Worm (Caenorhabditis elegans) whole organism, young adult: ENCODE data around the gene kcc-2.
A peak's percentile ranks its signal among the peaks of the same experiment; 100 is the strongest.

Experiments
- B0019.2 ChIP-seq: fragments of 200-800 bp; sonication (Bioruptor generic); conservative IDR thresholded peaks from 2 replicates; pipeline ENCODE4 v1.3.6; 2022; ENCODE audit warnings: missing genetic modification reagents, missing genetic modification characterization, missing compliant biosample characterization
- D2030.7 ChIP-seq: fragments of 200-800 bp; sonication (Bioruptor generic); IDR thresholded peaks from 2 replicates; pipeline ENCODE4 v1.3.6; 2022; ENCODE audit warnings: missing genetic modification reagents, missing genetic modification characterization, missing compliant biosample characterization
- F33H1.4 ChIP-seq: fragments of 200-800 bp; sonication (Bioruptor generic); IDR thresholded peaks from 2 replicates; pipeline ENCODE4 v1.3.6; 2022; ENCODE audit warnings: missing genetic modification reagents, missing genetic modification characterization, missing compliant biosample characterization
- F39B2.1 ChIP-seq: fragments of 200-800 bp; sonication (Bioruptor generic); IDR thresholded peaks from 2 replicates; pipeline ENCODE4 v1.3.6; 2022; ENCODE audit warnings: missing genetic modification reagents, missing genetic modification characterization, missing compliant biosample characterization
- F52B5.7 ChIP-seq: sonication (generic microtip); optimal IDR thresholded peaks from 2 replicates; lab custom pipeline; 2016; ENCODE audit warnings: mild to moderate bottlenecking, missing genetic modification characterization, missing compliant biosample characterization
- K11D2.4 ChIP-seq: fragments of 200-800 bp; sonication (Bioruptor generic); IDR thresholded peaks from 2 replicates; pipeline ENCODE4 v1.3.6; 2022; ENCODE audit warnings: missing genetic modification reagents, missing genetic modification characterization, missing compliant biosample characterization
- K12H6.12 ChIP-seq: fragments of 200-800 bp; sonication (Bioruptor generic); optimal IDR thresholded peaks from 2 replicates; lab custom pipeline; 2018; ENCODE audit warnings: mild to moderate bottlenecking, missing genetic modification characterization, missing compliant biosample characterization
- Y53F4B.3 ChIP-seq: fragments of 200-800 bp; sonication (Bioruptor generic); IDR thresholded peaks from 2 replicates; pipeline ENCODE4 v1.3.6; 2022; ENCODE audit warnings: missing genetic modification reagents, missing genetic modification characterization, missing compliant biosample characterization
- Y56A3A.18 ChIP-seq: fragments of 200-800 bp; sonication (Bioruptor generic); IDR thresholded peaks from 2 replicates; pipeline ENCODE4 v1.3.6; 2022; ENCODE audit warnings: missing genetic modification reagents, missing genetic modification characterization, missing compliant biosample characterization
- Y79H2A.3 ChIP-seq: fragments of 200-800 bp; sonication (Bioruptor generic); conservative IDR thresholded peaks from 2 replicates; pipeline ENCODE4 v1.3.6; 2022; ENCODE audit warnings: missing genetic modification reagents, missing genetic modification characterization, missing compliant biosample characterization
- Y95B8A.8 ChIP-seq: fragments of 200-800 bp; sonication (Bioruptor generic); IDR thresholded peaks from 2 replicates; pipeline ENCODE4 v1.3.6; 2022; ENCODE audit warnings: missing genetic modification reagents, missing genetic modification characterization, missing compliant biosample characterization
- aptf-2 ChIP-seq: fragments of 200-800 bp; sonication (Bioruptor generic); conservative IDR thresholded peaks from 2 replicates; pipeline ENCODE4 v1.3.6; 2022; ENCODE audit warnings: missing genetic modification reagents, missing genetic modification characterization, missing compliant biosample characterization
- atf-7 ChIP-seq: sonication (generic microtip); optimal IDR thresholded peaks from 2 replicates; lab custom pipeline; 2017; ENCODE audit warnings: mild to moderate bottlenecking, missing genetic modification characterization, missing compliant biosample characterization
- attf-3 ChIP-seq: fragments of 200-800 bp; sonication (Bioruptor generic); conservative IDR thresholded peaks from 2 replicates; pipeline ENCODE4 v1.3.6; 2022; ENCODE audit warnings: missing genetic modification reagents, missing genetic modification characterization, missing compliant biosample characterization
- attf-6 ChIP-seq: fragments of 200-800 bp; sonication (Bioruptor generic); IDR thresholded peaks from 2 replicates; pipeline ENCODE4 v1.3.6; 2022; ENCODE audit warnings: missing genetic modification reagents, missing genetic modification characterization, missing compliant biosample characterization
- bed-2 ChIP-seq: fragments of 200-800 bp; sonication (Bioruptor generic); IDR thresholded peaks from 2 replicates; pipeline ENCODE4 v1.3.6; 2022; ENCODE audit warnings: missing genetic modification reagents, missing genetic modification characterization, missing compliant biosample characterization
- ccch-3 ChIP-seq: fragments of 200-800 bp; sonication (Bioruptor generic); optimal IDR thresholded peaks from 2 replicates; lab custom pipeline; 2018; ENCODE audit warnings: mild to moderate bottlenecking, missing genetic modification characterization, missing compliant biosample characterization
- cebp-2 ChIP-seq: fragments of 200-800 bp; sonication (Bioruptor generic); IDR thresholded peaks from 2 replicates; pipeline ENCODE4 v1.3.6; 2022; ENCODE audit warnings: missing genetic modification characterization, missing compliant biosample characterization
- ceh-27 ChIP-seq: fragments of 200-800 bp; sonication (Bioruptor generic); optimal IDR thresholded peaks from 2 replicates; lab custom pipeline; 2018; ENCODE audit warnings: mild to moderate bottlenecking, missing genetic modification characterization, moderate library complexity, missing compliant biosample characterization
- ceh-40 ChIP-seq: fragments of 200-800 bp; sonication (Bioruptor generic); IDR thresholded peaks from 2 replicates; pipeline ENCODE4 v1.3.6; 2022; ENCODE audit warnings: missing genetic modification characterization, missing compliant biosample characterization
- ceh-91 ChIP-seq: fragments of 200-800 bp; sonication (Bioruptor generic); IDR thresholded peaks from 2 replicates; pipeline ENCODE4 v1.3.6; 2022; ENCODE audit warnings: missing genetic modification reagents, missing genetic modification characterization, missing compliant biosample characterization
- chd-7 ChIP-seq: sonication (generic microtip); optimal IDR thresholded peaks from 2 replicates; lab custom pipeline; 2016; ENCODE audit warnings: mild to moderate bottlenecking, missing genetic modification characterization, moderate library complexity, missing compliant biosample characterization
- dox-1 ChIP-seq: fragments of 200-800 bp; sonication (Bioruptor generic); IDR thresholded peaks from 2 replicates; pipeline ENCODE4 v1.3.6; 2022; ENCODE audit warnings: missing genetic modification reagents, missing genetic modification characterization, missing compliant biosample characterization
- fkh-3 ChIP-seq: sonication (generic microtip); optimal IDR thresholded peaks from 2 replicates; lab custom pipeline; 2016; ENCODE audit warnings: mild to moderate bottlenecking, missing genetic modification characterization, missing compliant biosample characterization
- gei-17 ChIP-seq: fragments of 200-800 bp; sonication (Bioruptor generic); optimal IDR thresholded peaks from 2 replicates; lab custom pipeline; 2018; ENCODE audit warnings: mild to moderate bottlenecking, missing genetic modification characterization, missing compliant biosample characterization
- hlh-26 ChIP-seq: fragments of 200-800 bp; sonication (Bioruptor generic); conservative IDR thresholded peaks from 2 replicates; pipeline ENCODE4 v1.3.6; 2022; ENCODE audit warnings: missing genetic modification reagents, missing genetic modification characterization, missing compliant biosample characterization
- hmg-1.2 ChIP-seq: fragments of 200-800 bp; sonication (Bioruptor generic); IDR thresholded peaks from 2 replicates; pipeline ENCODE4 v1.3.6; 2022; ENCODE audit warnings: missing genetic modification reagents, missing genetic modification characterization, missing compliant biosample characterization
- hrde-1 ChIP-seq: sonication (generic microtip); optimal IDR thresholded peaks from 2 replicates; lab custom pipeline; 2016; ENCODE audit warnings: missing genetic modification characterization, mild to moderate bottlenecking, missing compliant biosample characterization, moderate library complexity, missing genotype, missing genetic modification reagents, borderline replicate concordance
- lag-1 ChIP-seq: fragments of 200-800 bp; sonication (Bioruptor generic); IDR thresholded peaks from 2 replicates; pipeline ENCODE4 v1.3.6; 2022; ENCODE audit warnings: missing genetic modification reagents, missing genetic modification characterization, missing compliant biosample characterization
- let-526 ChIP-seq: fragments of 200-800 bp; sonication (Bioruptor generic); IDR thresholded peaks from 2 replicates; pipeline ENCODE4 v1.3.6; 2022; ENCODE audit warnings: missing genetic modification reagents, missing genetic modification characterization, missing compliant biosample characterization
- let-607 ChIP-seq, 2 experiments: fragments of 200-800 bp in 1 of 2; sonication (Bioruptor generic) in 1 of 2; sonication (generic microtip) in 1 of 2; optimal IDR thresholded peaks; 2 replicates each; lab custom pipeline; 2016 to 2018; ENCODE audit warnings: mild to moderate bottlenecking in 2 of 2, missing compliant biosample characterization in 2 of 2, missing genetic modification characterization in 2 of 2, moderate library complexity in 2 of 2, missing genotype in 1 of 2
- lin-40 ChIP-seq: sonication (generic microtip); optimal IDR thresholded peaks from 2 replicates; lab custom pipeline; 2016; ENCODE audit warnings: missing genetic modification characterization, mild to moderate bottlenecking, missing compliant biosample characterization, missing genotype, missing genetic modification reagents
- madf-3 ChIP-seq: fragments of 200-800 bp; sonication (Bioruptor generic); IDR thresholded peaks from 2 replicates; pipeline ENCODE4 v1.3.6; 2022; ENCODE audit warnings: missing genetic modification reagents, missing genetic modification characterization, missing compliant biosample characterization
- madf-6 ChIP-seq: fragments of 200-800 bp; sonication (Bioruptor generic); IDR thresholded peaks from 2 replicates; pipeline ENCODE4 v1.3.6; 2022; ENCODE audit warnings: missing genetic modification reagents, missing genetic modification characterization, missing compliant biosample characterization
- mcd-1 ChIP-seq: fragments of 200-800 bp; sonication (Bioruptor generic); IDR thresholded peaks from 2 replicates; pipeline ENCODE4 v1.3.6; 2022; ENCODE audit warnings: missing genetic modification reagents, missing genetic modification characterization, missing compliant biosample characterization
- nfya-1 ChIP-seq: sonication (generic microtip); optimal IDR thresholded peaks from 2 replicates; lab custom pipeline; 2017; ENCODE audit warnings: antibody characterized with exemption, missing compliant biosample characterization, missing genetic modification characterization, borderline replicate concordance; ENCODE audit not compliant: insufficient read depth
- nhr-179 ChIP-seq: sonication (generic microtip); optimal IDR thresholded peaks from 2 replicates; lab custom pipeline; 2016; ENCODE audit warnings: mild to moderate bottlenecking, missing genetic modification characterization, missing compliant biosample characterization
- pbrm-1 ChIP-seq: fragments of 200-800 bp; sonication (Bioruptor generic); IDR thresholded peaks from 2 replicates; pipeline ENCODE4 v1.3.6; 2022; ENCODE audit warnings: missing genetic modification reagents, missing genetic modification characterization, missing compliant biosample characterization
- snpc-1.1 ChIP-seq: sonication (generic microtip); optimal IDR thresholded peaks from 2 replicates; lab custom pipeline; 2017; ENCODE audit warnings: missing genetic modification characterization, mild to moderate bottlenecking, missing compliant biosample characterization, antibody characterized with exemption, moderate library complexity, missing genotype, missing genetic modification reagents; ENCODE audit not compliant: insufficient read depth
- snpc-1.3 ChIP-seq: sonication (generic microtip); optimal IDR thresholded peaks from 2 replicates; lab custom pipeline; 2017; ENCODE audit warnings: missing genetic modification characterization, mild to moderate bottlenecking, missing compliant biosample characterization, antibody characterized with exemption, moderate library complexity, missing genotype, missing genetic modification reagents; ENCODE audit not compliant: insufficient read depth
- snpc-3.4 ChIP-seq: sonication (generic microtip); optimal IDR thresholded peaks from 2 replicates; lab custom pipeline; 2017; ENCODE audit warnings: missing genetic modification characterization, mild to moderate bottlenecking, missing compliant biosample characterization, antibody characterized with exemption, moderate library complexity, missing genotype, missing genetic modification reagents
- tbp1 ChIP-seq: fragments of 200-800 bp; sonication (Bioruptor generic); optimal IDR thresholded peaks from 2 replicates; lab custom pipeline; 2018; ENCODE audit warnings: mild to moderate bottlenecking, missing genetic modification characterization, missing compliant biosample characterization
- xnd-1 ChIP-seq: sonication (generic microtip); optimal IDR thresholded peaks from 2 replicates; lab custom pipeline; 2016; ENCODE audit warnings: missing genotype, missing genetic modification reagents, missing genetic modification characterization, missing compliant biosample characterization
- zfh-2 ChIP-seq: fragments of 200-800 bp; sonication (Bioruptor generic); conservative IDR thresholded peaks from 2 replicates; pipeline ENCODE4 v1.3.6; 2022; ENCODE audit warnings: missing genetic modification reagents, missing genetic modification characterization, missing compliant biosample characterization
- zim-3 ChIP-seq: sonication (generic microtip); optimal IDR thresholded peaks from 2 replicates; lab custom pipeline; 2017; ENCODE audit warnings: mild to moderate bottlenecking, missing genetic modification characterization, moderate library complexity, missing compliant biosample characterization

The kcc-2 gene

ce11 chrIV:6040676-6041075 lies at the start of gene kcc-2:
kcc-2 (plus strand) TSS chrIV:6040976.
- TF ChIP-seq snpc-1.3 (no peak), snpc-3.4 (tag; lab: Kevin White, UChicago) (no peak), lag-1 (GFP tag; lab: Robert Waterston, UW) (no peak), madf-6 (GFP tag; lab: Robert Waterston, UW) (no peak), zim-3 (no peak), attf-6 (GFP tag; lab: Robert Waterston, UW) (no peak), madf-3 (GFP tag; lab: Robert Waterston, UW) (no peak), attf-3 (no peak), lin-40 (tag; lab: Kevin White, UChicago) (no peak), pbrm-1 (no peak), F52B5.7 (tag; lab: Kevin White, UChicago) (no peak), fkh-3 (tag; lab: Kevin White, UChicago) (no peak)
- TF ChIP-seq, all 124 proteins: peak for 0

ce11 chrIV:6005655-6006054 lies 35.1 kb upstream of the kcc-2 start:
- TF ChIP-seq mcd-1 (GFP tag; lab: Robert Waterston, UW) (no peak), B0019.2 (GFP tag; lab: Robert Waterston, UW) (0 out of 2 replicates have a peak, but pooled peaks have one; percentile 18), ceh-91 (GFP tag; lab: Robert Waterston, UW) (no peak), zfh-2 (GFP tag; lab: Robert Waterston, UW) (0 out of 2 replicates have a peak, but pooled peaks have one; percentile 24), ceh-27 (peak; percentile 31), Y56A3A.18 (GFP tag; lab: Robert Waterston, UW) (no peak), snpc-1.1 (tag; lab: Kevin White, UChicago) (no peak), hlh-26 (GFP tag; lab: Robert Waterston, UW) (no peak), K11D2.4 (GFP tag; lab: Robert Waterston, UW) (no peak), cebp-2 (GFP tag; lab: Robert Waterston, UW) (no peak), hrde-1 (tag; lab: Kevin White, UChicago) (no peak), Y53F4B.3 (GFP tag; lab: Robert Waterston, UW) (no peak), atf-7 (no peak), dox-1 (GFP tag; lab: Robert Waterston, UW) (peak; percentile 53), let-526 (GFP tag; lab: Robert Waterston, UW) (no peak), K12H6.12 (tag; lab: Kevin White, UChicago) (no peak), aptf-2 (GFP tag; lab: Robert Waterston, UW) (0 out of 2 replicates have a peak, but pooled peaks have one; percentile 64), let-607 (tag; optimal IDR thresholded peaks at IDR 0.05; lab: Kevin White, UChicago) (no peak), tbp1 (GFP tag; lab: Kevin White, UChicago) (no peak), zim-3 (no peak), Y95B8A.8 (GFP tag; lab: Robert Waterston, UW) (no peak), ceh-40 (GFP tag; lab: Robert Waterston, UW) (0 out of 2 replicates have a peak, but pooled peaks have one; percentile 69), snpc-1.3 (no peak), F39B2.1 (GFP tag; lab: Robert Waterston, UW) (no peak), F33H1.4 (0 out of 2 replicates have a peak, but pooled peaks have one; percentile 5), hmg-1.2 (GFP tag; lab: Robert Waterston, UW) (no peak), xnd-1 (tag; lab: Kevin White, UChicago) (no peak), nhr-179 (tag; lab: Kevin White, UChicago) (no peak), attf-6 (GFP tag; lab: Robert Waterston, UW) (no peak), madf-6 (GFP tag; lab: Robert Waterston, UW) (0 out of 2 replicates have a peak, but pooled peaks have one; percentile 12), gei-17 (GFP tag; lab: Kevin White, UChicago) (no peak), ccch-3 (GFP tag; lab: Kevin White, UChicago) (no peak), bed-2 (GFP tag; lab: Robert Waterston, UW) (no peak), Y79H2A.3 (GFP tag; lab: Robert Waterston, UW) (0 out of 2 replicates have a peak, but pooled peaks have one; percentile 56), madf-3 (GFP tag; lab: Robert Waterston, UW) (0 out of 2 replicates have a peak, but pooled peaks have one; percentile 1), chd-7 (tag; lab: Kevin White, UChicago) (no peak), nfya-1 (tag; lab: Kevin White, UChicago) (no peak), D2030.7 (no peak)
